Fruit fly (Drosophila melanogaster) whole organism, embryonic: ENCODE measurements around the gene CG14535.

Experiments
- ATbp ChIP-seq: fragments of 200-800 bp; sonication (Bioruptor generic); optimal IDR thresholded peaks from 2 replicates; lab custom pipeline; 2017; ENCODE audit warnings: missing biosample characterization, mild to moderate bottlenecking, missing genetic modification characterization, missing genetic modification reagents
- BEAF-32 ChIP-seq: fragments of 200-800 bp; sonication (Bioruptor generic); optimal IDR thresholded peaks from 3 replicates; lab custom pipeline; 2017; ENCODE audit warnings: missing biosample characterization, missing genetic modification characterization, mild to moderate bottlenecking, moderate library complexity, missing genetic modification reagents
- Bteb2 ChIP-seq: fragments of 200-800 bp; sonication (Bioruptor generic); optimal IDR thresholded peaks from 2 replicates; lab custom pipeline; 2016; ENCODE audit warnings: missing biosample characterization, missing genetic modification characterization
- CG1233 ChIP-seq: fragments of 200-800 bp; sonication (Bioruptor generic); optimal IDR thresholded peaks from 4 replicates; lab custom pipeline; 2018; ENCODE audit warnings: missing biosample characterization, mild to moderate bottlenecking, missing genetic modification characterization
- CG14014 ChIP-seq: fragments of 200-800 bp; sonication (Bioruptor generic); IDR thresholded peaks from 2 replicates; pipeline ENCODE4 v1.3.6; 2022; ENCODE audit warnings: missing biosample characterization, missing genetic modification characterization
- CG15601 ChIP-seq: fragments of 200-800 bp; sonication (Bioruptor generic); optimal IDR thresholded peaks from 3 replicates; lab custom pipeline; 2019; ENCODE audit warnings: missing biosample characterization, mild to moderate bottlenecking, missing genetic modification characterization, moderate library complexity
- CG17802 ChIP-seq: fragments of 200-800 bp; sonication (Bioruptor generic); optimal IDR thresholded peaks from 2 replicates; lab custom pipeline; 2018; ENCODE audit warnings: missing biosample characterization, mild to moderate bottlenecking, missing genetic modification characterization, moderate library complexity
- CG1792 ChIP-seq: fragments of 200-800 bp; sonication (Bioruptor generic); optimal IDR thresholded peaks from 2 replicates; lab custom pipeline; 2016; ENCODE audit warnings: missing biosample characterization, missing genetic modification characterization
- CG2129 ChIP-seq: fragments of 200-800 bp; sonication (Bioruptor generic); IDR thresholded peaks from 2 replicates; pipeline ENCODE4 v1.3.6; 2022; ENCODE audit warnings: missing biosample characterization, missing genetic modification characterization; ENCODE audit not compliant: partially characterized antibody
- CG30020 ChIP-seq: fragments of 200-800 bp; optimal IDR thresholded peaks from 2 replicates; lab custom pipeline; 2019; ENCODE audit warnings: missing biosample characterization, mild to moderate bottlenecking, missing genetic modification characterization, moderate library complexity
- CG31441 ChIP-seq: fragments of 200-800 bp; sonication (Bioruptor generic); IDR thresholded peaks from 2 replicates; pipeline ENCODE4 v1.3.6; 2022; ENCODE audit warnings: missing biosample characterization, missing genetic modification characterization
- CG32532 ChIP-seq: fragments of 200-800 bp; sonication (Bioruptor generic); IDR thresholded peaks from 2 replicates; pipeline ENCODE4 v1.3.6; 2022; ENCODE audit warnings: missing biosample characterization, missing genetic modification characterization
- CG32772 ChIP-seq: fragments of 200-800 bp; sonication (Bioruptor generic); IDR thresholded peaks from 2 replicates; pipeline ENCODE4 v1.3.6; 2022; ENCODE audit warnings: missing biosample characterization, missing genetic modification characterization
- CG7372 ChIP-seq: fragments of 200-800 bp; sonication (Bioruptor generic); IDR thresholded peaks from 2 replicates; pipeline ENCODE4 v1.3.6; 2022; ENCODE audit warnings: missing biosample characterization, missing genetic modification characterization
- CG7786 ChIP-seq: fragments of 200-800 bp; sonication (Bioruptor generic); optimal IDR thresholded peaks from 2 replicates; lab custom pipeline; 2016; ENCODE audit warnings: missing biosample characterization, missing genetic modification characterization
- CG7839 ChIP-seq: fragments of 200-800 bp; sonication (Bioruptor generic); optimal IDR thresholded peaks from 3 replicates; lab custom pipeline; 2018; ENCODE audit warnings: missing biosample characterization, mild to moderate bottlenecking, missing genetic modification characterization, moderate library complexity
- CG8765 ChIP-seq: fragments of 200-800 bp; sonication (Bioruptor generic); IDR thresholded peaks from 2 replicates; pipeline ENCODE4 v1.3.6; 2022; ENCODE audit warnings: missing biosample characterization, missing genetic modification characterization
- CG9437 ChIP-seq: fragments of 200-800 bp; sonication (Bioruptor generic); optimal IDR thresholded peaks from 2 replicates; lab custom pipeline; 2018; ENCODE audit warnings: missing biosample characterization, mild to moderate bottlenecking, missing genetic modification characterization
- Myb ChIP-seq: fragments of 200-800 bp; sonication (Bioruptor generic); optimal IDR thresholded peaks from 2 replicates; lab custom pipeline; 2016; ENCODE audit warnings: missing biosample characterization, missing genetic modification characterization
- NC2α ChIP-seq: fragments of 200-800 bp; sonication (Bioruptor generic); optimal IDR thresholded peaks from 2 replicates; lab custom pipeline; 2016; ENCODE audit warnings: missing biosample characterization, missing genetic modification characterization
- Sox102F ChIP-seq: fragments of 200-800 bp; sonication (Bioruptor generic); optimal IDR thresholded peaks from 2 replicates; lab custom pipeline; 2018; ENCODE audit warnings: missing biosample characterization, mild to moderate bottlenecking, missing genetic modification characterization, moderate library complexity
- TFAM ChIP-seq: fragments of 200-800 bp; sonication (Bioruptor generic); optimal IDR thresholded peaks from 2 replicates; lab custom pipeline; 2017; ENCODE audit warnings: missing biosample characterization, missing genetic modification characterization, inconsistent platforms
- ac ChIP-seq: fragments of 200-800 bp; sonication (Bioruptor generic); optimal IDR thresholded peaks from 3 replicates; lab custom pipeline; 2017; ENCODE audit warnings: missing biosample characterization, mild to moderate bottlenecking, missing genetic modification characterization
- ash1 ChIP-seq: fragments of 200-800 bp; sonication (Bioruptor generic); optimal IDR thresholded peaks from 2 replicates; lab custom pipeline; 2018; ENCODE audit warnings: missing biosample characterization, mild to moderate bottlenecking, missing genetic modification characterization
- croc ChIP-seq: fragments of 200-800 bp; sonication (Bioruptor generic); conservative IDR thresholded peaks from 3 replicates; pipeline ENCODE4 v1.3.6; 2022; ENCODE audit warnings: missing biosample characterization, missing genetic modification characterization
- dimm ChIP-seq: fragments of 200-800 bp; sonication (Bioruptor generic); IDR thresholded peaks from 2 replicates; pipeline ENCODE4 v1.3.6; 2022; ENCODE audit warnings: missing biosample characterization, missing genetic modification characterization
- ftz-f1 ChIP-seq: fragments of 200-800 bp; sonication (Bioruptor generic); optimal IDR thresholded peaks from 2 replicates; lab custom pipeline; 2016; ENCODE audit warnings: missing biosample characterization, missing genetic modification characterization
- grau ChIP-seq: fragments of 200-800 bp; optimal IDR thresholded peaks from 3 replicates; lab custom pipeline; 2019; ENCODE audit warnings: missing biosample characterization, mild to moderate bottlenecking, missing genetic modification characterization, moderate library complexity
- gsb ChIP-seq: fragments of 200-800 bp; sonication (Bioruptor generic); IDR thresholded peaks from 2 replicates; pipeline ENCODE4 v1.3.6; 2022; ENCODE audit warnings: missing biosample characterization, missing genetic modification characterization
- hb ChIP-seq: fragments of 200-800 bp; sonication (Bioruptor generic); IDR thresholded peaks from 3 replicates; pipeline ENCODE4 v1.3.6; 2022; ENCODE audit warnings: missing biosample characterization, missing genetic modification characterization; ENCODE audit not compliant: partially characterized antibody
- jumu ChIP-seq: fragments of 200-800 bp; sonication (Bioruptor generic); optimal IDR thresholded peaks from 3 replicates; lab custom pipeline; 2016; ENCODE audit warnings: missing biosample characterization, missing genetic modification characterization
- nerfin-2 ChIP-seq: fragments of 200-800 bp; sonication (Bioruptor generic); IDR thresholded peaks from 2 replicates; pipeline ENCODE4 v1.3.6; 2022; ENCODE audit warnings: missing biosample characterization, missing genetic modification characterization; ENCODE audit not compliant: partially characterized antibody
- nom ChIP-seq: fragments of 200-800 bp; sonication (Bioruptor generic); optimal IDR thresholded peaks from 2 replicates; lab custom pipeline; 2017; ENCODE audit warnings: missing biosample characterization, missing genetic modification characterization, mild to moderate bottlenecking, moderate library complexity, missing genetic modification reagents
- onecut ChIP-seq: fragments of 200-800 bp; sonication (Bioruptor generic); IDR thresholded peaks from 2 replicates; pipeline ENCODE4 v1.3.6; 2022; ENCODE audit warnings: missing biosample characterization, missing genetic modification characterization
- pb ChIP-seq: fragments of 200-800 bp; sonication (Bioruptor generic); optimal IDR thresholded peaks from 3 replicates; lab custom pipeline; 2016; ENCODE audit warnings: missing biosample characterization, missing genetic modification characterization
- prd ChIP-seq, 3 experiments: fragments of >200 bp in 2 of 3; fragments of 200-800 bp in 1 of 3; sonication (Bioruptor generic) in 1 of 3; optimal IDR thresholded peaks in 2 of 3; IDR thresholded peaks in 1 of 3; 2 replicates in 2 of 3; 3 replicates in 1 of 3; pipeline versions ENCODE4 v1.3.6 to Lab custom; 2017 to 2022; ENCODE audit warnings: missing biosample characterization in 1 of 3, missing genetic modification characterization in 1 of 3
- ranshi ChIP-seq: fragments of 200-800 bp; sonication (Bioruptor generic); IDR thresholded peaks from 2 replicates; pipeline ENCODE4 v1.3.6; 2022; ENCODE audit warnings: missing biosample characterization, missing genetic modification characterization
- row ChIP-seq: fragments of 200-800 bp; sonication (Bioruptor generic); IDR thresholded peaks from 3 replicates; pipeline ENCODE4 v1.3.6; 2022; ENCODE audit warnings: missing biosample characterization, missing genetic modification characterization
- sens ChIP-seq: fragments of 200-800 bp; sonication (Bioruptor generic); peaks from one replicate; lab custom pipeline; 2016; ENCODE audit warnings: missing biosample characterization, missing genetic modification characterization
- slbo ChIP-seq: fragments of 200-800 bp; sonication (Bioruptor generic); IDR thresholded peaks from 2 replicates; pipeline ENCODE4 v1.3.6; 2022; ENCODE audit warnings: missing biosample characterization, missing genetic modification characterization
- trh ChIP-seq: fragments of 200-800 bp; sonication (Bioruptor generic); optimal IDR thresholded peaks from 2 replicates; lab custom pipeline; 2016; ENCODE audit warnings: missing biosample characterization, missing genetic modification characterization

CG14535 gene

dm6 chr2L:7812555-7813339 lies 42.5 kb downstream of the CG14535 start (continued):
- TF ChIP-seq NC2α (GFP tag; lab: Kevin White, UChicago) (no peak), CG7786 (GFP tag; lab: Kevin White, UChicago) (no peak), CG32532 (GFP tag; lab: Robert Waterston, UW) (no peak), ATbp (peak; percentile 29), CG17802 (tag; lab: Kevin White, UChicago) (no peak), gsb (GFP tag; lab: Robert Waterston, UW) (no peak), CG15601 (tag; lab: Kevin White, UChicago) (no peak), sens (GFP tag; lab: Kevin White, UChicago) (peak; percentile 69), TFAM (GFP tag; lab: Kevin White, UChicago) (no peak), pb (GFP tag; lab: Kevin White, UChicago) (no peak), CG30020 (tag; lab: Kevin White, UChicago) (no peak), ac (no peak), CG7372 (GFP tag; lab: Robert Waterston, UW) (no peak), Myb (no peak), slbo (GFP tag; lab: Robert Waterston, UW) (peak; percentile 10; the same call in 1 of the 2 replicates), ftz-f1 (GFP tag; lab: Kevin White, UChicago) (no peak), jumu (GFP tag; lab: Kevin White, UChicago) (no peak), croc (GFP tag; lab: Robert Waterston, UW) (no peak), hb (GFP tag; lab: Robert Waterston, UW) (no peak), prd (optimal IDR thresholded peaks at IDR 0.05; lab: Kevin White, UChicago) (no peak), prd (GFP tag; IDR thresholded peaks at IDR 0.05; lab: Robert Waterston, UW) (no peak), CG14014 (GFP tag; lab: Robert Waterston, UW) (no peak), row (GFP tag; lab: Robert Waterston, UW) (peak; percentile 37), CG9437 (no peak), CG8765 (GFP tag; lab: Robert Waterston, UW) (no peak), CG1233 (GFP tag; lab: Kevin White, UChicago) (no peak), CG31441 (GFP tag; lab: Robert Waterston, UW) (0 out of 2 replicates have a peak, but pooled peaks have one; percentile 10), CG2129 (no peak), dimm (GFP tag; lab: Robert Waterston, UW) (no peak), CG1792 (GFP tag; lab: Kevin White, UChicago) (no peak), CG7839 (no peak), ranshi (no peak), BEAF-32 (no peak), Bteb2 (GFP tag; lab: Kevin White, UChicago) (no peak), onecut (no peak), CG32772 (GFP tag; lab: Robert Waterston, UW) (no peak), Sox102F (GFP tag; lab: Kevin White, UChicago) (peak; percentile 18), trh (no peak), grau (tag; lab: Kevin White, UChicago) (peak; percentile 56), nom (GFP tag; lab: Kevin White, UChicago) (no peak), ash1 (GFP tag; lab: Kevin White, UChicago) (no peak), nerfin-2 (no peak)
